Worm (Caenorhabditis elegans) whole organism, L4 larva: ENCODE measurements around the gene C17H11.4.

Experiments used
- F26F4.8 ChIP-seq: fragments of 200-800 bp; sonication (Bioruptor generic); conservative IDR thresholded peaks from 2 replicates; pipeline ENCODE4 v1.3.6; 2022; ENCODE audit warnings: missing genetic modification characterization, missing compliant biosample characterization
- Y105C5A.15 ChIP-seq: fragments of 200-800 bp; sonication (Bioruptor generic); IDR thresholded peaks from 2 replicates; pipeline ENCODE4 v1.3.6; 2022; ENCODE audit warnings: missing genetic modification characterization, missing compliant biosample characterization
- Y48G9A.11 ChIP-seq: fragments of 200-800 bp; sonication (Bioruptor generic); IDR thresholded peaks from 2 replicates; pipeline ENCODE4 v1.3.6; 2022; ENCODE audit warnings: missing genetic modification reagents, missing genetic modification characterization, missing compliant biosample characterization
- aha-1 ChIP-seq: fragments of 150-350 bp; peaks from one replicate; lab custom pipeline; 2014; ENCODE audit warnings: missing biosample characterization, missing genetic modification characterization
- aly-2 ChIP-seq: sonication (generic microtip); optimal IDR thresholded peaks from 2 replicates; lab custom pipeline; 2018; ENCODE audit warnings: missing biosample characterization, missing genetic modification characterization
- ceh-44 ChIP-seq: fragments of 200-800 bp; sonication (Bioruptor generic); IDR thresholded peaks from 2 replicates; pipeline ENCODE4 v1.3.6; 2022; ENCODE audit warnings: missing genetic modification reagents, missing genetic modification characterization, missing compliant biosample characterization
- cey-2 ChIP-seq: sonication (generic microtip); optimal IDR thresholded peaks from 3 replicates; lab custom pipeline; 2017; ENCODE audit warnings: missing genetic modification characterization, mild to moderate bottlenecking, missing compliant biosample characterization, antibody characterized with exemption, borderline replicate concordance; ENCODE audit not compliant: insufficient read depth
- ctbp-1 ChIP-seq: fragments of 200-800 bp; sonication (Bioruptor generic); IDR thresholded peaks from 2 replicates; pipeline ENCODE4 v1.3.6; 2022; ENCODE audit warnings: missing genetic modification reagents, missing genetic modification characterization, missing compliant biosample characterization
- daf-12 ChIP-seq: fragments of 150-350 bp; optimal IDR thresholded peaks from 2 replicates; lab custom pipeline; 2014; ENCODE audit warnings: missing biosample characterization, missing genetic modification reagents, missing genetic modification characterization
- daf-16 ChIP-seq, 3 experiments: sonication (generic microtip); optimal IDR thresholded peaks; 2 replicates each; lab custom pipeline; 2016 to 2017; ENCODE audit warnings: missing genetic modification characterization in 3 of 3, missing genetic modification reagents in 3 of 3, mild to moderate bottlenecking in 2 of 3, missing compliant biosample characterization in 2 of 3, missing biosample characterization in 1 of 3, moderate library complexity in 1 of 3
- daf-19 ChIP-seq: fragments of 200-800 bp; sonication (Bioruptor generic); conservative IDR thresholded peaks from 2 replicates; pipeline ENCODE4 v1.3.6; 2022; ENCODE audit warnings: missing genetic modification characterization, missing compliant biosample characterization
- dmd-6 ChIP-seq: fragments of 200-800 bp; sonication (Bioruptor generic); IDR thresholded peaks from 2 replicates; pipeline ENCODE4 v1.3.6; 2022; ENCODE audit warnings: missing genetic modification reagents, missing genetic modification characterization, missing compliant biosample characterization
- dve-1 ChIP-seq: sonication (generic microtip); optimal IDR thresholded peaks from 2 replicates; lab custom pipeline; 2017; ENCODE audit warnings: antibody characterized with exemption, mild to moderate bottlenecking, missing genetic modification characterization, missing compliant biosample characterization; ENCODE audit not compliant: insufficient read depth
- egl-27 ChIP-seq: sonication (generic microtip); optimal IDR thresholded peaks from 3 replicates; lab custom pipeline; 2017; ENCODE audit warnings: missing biosample characterization, missing genetic modification reagents, missing genetic modification characterization
- fkh-10 ChIP-seq: fragments of 150-350 bp; optimal IDR thresholded peaks from 2 replicates; lab custom pipeline; 2014; ENCODE audit warnings: missing biosample characterization, missing genetic modification reagents, missing genetic modification characterization
- fos-1 ChIP-seq: fragments of 150-350 bp; optimal IDR thresholded peaks from 2 replicates; lab custom pipeline; 2014; ENCODE audit warnings: missing biosample characterization, missing genetic modification characterization
- gei-8 ChIP-seq: fragments of 200-800 bp; sonication (Bioruptor generic); optimal IDR thresholded peaks from 2 replicates; lab custom pipeline; 2018; ENCODE audit warnings: mild to moderate bottlenecking, missing genetic modification characterization, missing compliant biosample characterization
- hlh-11 ChIP-seq: fragments of 200-800 bp; sonication (Bioruptor generic); optimal IDR thresholded peaks from 2 replicates; lab custom pipeline; 2018; ENCODE audit warnings: mild to moderate bottlenecking, missing genetic modification characterization, missing compliant biosample characterization
- hlh-30 ChIP-seq: sonication (generic microtip); optimal IDR thresholded peaks from 2 replicates; lab custom pipeline; 2017; ENCODE audit warnings: antibody characterized with exemption, mild to moderate bottlenecking, missing genetic modification characterization, missing compliant biosample characterization; ENCODE audit not compliant: insufficient read depth
- lin-15B ChIP-seq: fragments of 150-350 bp; sonication (generic microtip); optimal IDR thresholded peaks from 3 replicates; lab custom pipeline; 2014; ENCODE audit warnings: missing biosample characterization, missing genetic modification characterization
- lin-39 ChIP-seq: fragments of 150-350 bp; optimal IDR thresholded peaks from 2 replicates; lab custom pipeline; 2014; ENCODE audit warnings: missing biosample characterization, missing genetic modification reagents, missing genetic modification characterization
- madf-9 ChIP-seq: fragments of 200-800 bp; sonication (Bioruptor generic); conservative IDR thresholded peaks from 2 replicates; pipeline ENCODE4 v1.3.6; 2022; ENCODE audit warnings: missing genetic modification reagents, missing genetic modification characterization, missing compliant biosample characterization
- mdl-1 ChIP-seq, 2 experiments: fragments of 150-350 bp in 1 of 2; sonication (generic microtip) in 1 of 2; optimal IDR thresholded peaks; 2 replicates each; lab custom pipeline; 2014 to 2017; ENCODE audit warnings: missing biosample characterization in 2 of 2, missing genetic modification characterization in 2 of 2
- mxl-2 ChIP-seq: fragments of 200-800 bp; sonication (Bioruptor generic); conservative IDR thresholded peaks from 2 replicates; pipeline ENCODE4 v1.3.6; 2022; ENCODE audit warnings: missing genetic modification reagents, missing genetic modification characterization, missing compliant biosample characterization
- mxl-3 ChIP-seq: fragments of 200-800 bp; sonication (Bioruptor generic); optimal IDR thresholded peaks from 2 replicates; lab custom pipeline; 2018; ENCODE audit warnings: mild to moderate bottlenecking, missing genetic modification characterization, missing compliant biosample characterization
- nhr-237 ChIP-seq: sonication (generic microtip); optimal IDR thresholded peaks from 2 replicates; lab custom pipeline; 2017; ENCODE audit warnings: missing biosample characterization, missing genetic modification characterization
- nhr-25 ChIP-seq: sonication (generic microtip); optimal IDR thresholded peaks from 2 replicates; lab custom pipeline; 2017; ENCODE audit warnings: missing genetic modification characterization, mild to moderate bottlenecking, missing compliant biosample characterization, antibody characterized with exemption, moderate library complexity, borderline replicate concordance; ENCODE audit not compliant: insufficient read depth
- nhr-28 ChIP-seq: fragments of 150-350 bp; optimal IDR thresholded peaks from 2 replicates; lab custom pipeline; 2014; ENCODE audit warnings: missing biosample characterization, missing genetic modification characterization
- nhr-6 ChIP-seq: fragments of 150-350 bp; optimal IDR thresholded peaks from 2 replicates; lab custom pipeline; 2014; ENCODE audit warnings: missing biosample characterization, missing genetic modification characterization
- pha-4 ChIP-seq, 2 experiments: fragments of 150-350 bp in 1 of 2; fragments of 200-800 bp in 1 of 2; sonication (Bioruptor generic) in 1 of 2; IDR thresholded peaks in 1 of 2; optimal IDR thresholded peaks in 1 of 2; 2 replicates each; pipeline versions ENCODE4 v1.3.6 to Lab custom; 2014 to 2022; ENCODE audit warnings: missing genetic modification characterization in 2 of 2, missing genetic modification reagents in 2 of 2, missing biosample characterization in 1 of 2, missing compliant biosample characterization in 1 of 2
- pqm-1 ChIP-seq: sonication (generic microtip); optimal IDR thresholded peaks from 2 replicates; lab custom pipeline; 2017; ENCODE audit warnings: missing biosample characterization, missing genetic modification characterization
- sdz-12 ChIP-seq: fragments of 200-800 bp; sonication (Bioruptor generic); optimal IDR thresholded peaks from 2 replicates; lab custom pipeline; 2018; ENCODE audit warnings: mild to moderate bottlenecking, missing genetic modification characterization, missing compliant biosample characterization
- set-16 ChIP-seq: fragments of 200-800 bp; sonication (Bioruptor generic); IDR thresholded peaks from 2 replicates; pipeline ENCODE4 v1.3.6; 2022; ENCODE audit warnings: missing genetic modification reagents, missing genetic modification characterization, missing compliant biosample characterization
- skn-1 ChIP-seq: fragments of 150-350 bp; optimal IDR thresholded peaks from 2 replicates; lab custom pipeline; 2014; ENCODE audit warnings: missing biosample characterization, missing genetic modification characterization
- snpc-4 ChIP-seq: fragments of 150-350 bp; optimal IDR thresholded peaks from 2 replicates; lab custom pipeline; 2014; ENCODE audit warnings: missing biosample characterization, missing genetic modification characterization
- tag-97 ChIP-seq: fragments of 200-800 bp; sonication (Bioruptor generic); IDR thresholded peaks from 2 replicates; pipeline ENCODE4 v1.3.6; 2022; ENCODE audit warnings: missing genetic modification characterization, missing compliant biosample characterization
- tra-1 ChIP-seq: fragments of 200-800 bp; sonication (Bioruptor generic); IDR thresholded peaks from 2 replicates; pipeline ENCODE4 v1.3.6; 2022; ENCODE audit warnings: missing genetic modification reagents, missing genetic modification characterization, missing compliant biosample characterization
- unc-130 ChIP-seq: sonication (generic microtip); optimal IDR thresholded peaks from 2 replicates; lab custom pipeline; 2016; ENCODE audit warnings: missing genetic modification reagents, missing genetic modification characterization, missing compliant biosample characterization
- unc-39 ChIP-seq: sonication (generic microtip); optimal IDR thresholded peaks from 2 replicates; lab custom pipeline; 2017; ENCODE audit warnings: missing biosample characterization, missing genetic modification characterization
- unc-62 ChIP-seq, 3 experiments: fragments of 150-350 bp in 1 of 3; sonication (generic microtip); optimal IDR thresholded peaks in 2 of 3; peaks in 1 of 3; 1 replicate in 1 of 3; 2 replicates in 2 of 3; lab custom pipeline; 2014 to 2017; ENCODE audit warnings: missing biosample characterization in 3 of 3, missing genetic modification characterization in 3 of 3, missing genetic modification reagents in 3 of 3, missing genotype in 1 of 3
- zfp-2 ChIP-seq: sonication (generic microtip); optimal IDR thresholded peaks from 2 replicates; lab custom pipeline; 2016; ENCODE audit warnings: mild to moderate bottlenecking, missing genetic modification characterization, missing compliant biosample characterization
- ztf-11 ChIP-seq: fragments of 150-350 bp; optimal IDR thresholded peaks from 2 replicates; lab custom pipeline; 2014; ENCODE audit warnings: missing biosample characterization, missing genetic modification characterization

The C17H11.4 gene

ce11 chrX:8203684-8204083 is 22.2 kb upstream of the C17H11.4 start, which contains the start of gene C17H11.6:
Gene C17H11.6, minus strand, starts transcription at chrX:8203784.
- TF ChIP-seq cey-2 (tag; lab: Kevin White, UChicago) = no peak
- TF ChIP-seq sdz-12 (GFP tag; lab: Kevin White, UChicago) = no peak
- TF ChIP-seq lin-15B (tag; lab: Kevin White, UChicago) = no peak
- no peak for TF ChIP-seq mxl-2
- TF ChIP-seq Y48G9A.11 (GFP tag; lab: Robert Waterston, UW) = no peak
- TF ChIP-seq unc-130 (GFP tag; lab: Kevin White, UChicago) = no peak
- TF ChIP-seq aha-1 (tag; lab: Kevin White, UChicago) = no peak
- TF ChIP-seq daf-12 (tag; lab: Kevin White, UChicago) = no peak
- TF ChIP-seq fkh-10 (GFP tag; lab: Kevin White, UChicago) = no peak
- no peak for TF ChIP-seq unc-39 (tag; lab: Kevin White, UChicago)
- TF ChIP-seq nhr-6 (tag; lab: Kevin White, UChicago) = no peak
- no peak for TF ChIP-seq F26F4.8
- TF ChIP-seq nhr-237 (tag; lab: Kevin White, UChicago) = no peak
- no peak for TF ChIP-seq Y105C5A.15
- TF ChIP-seq ctbp-1 (GFP tag; lab: Robert Waterston, UW) = no peak
- no peak for TF ChIP-seq skn-1 (tag; lab: Kevin White, UChicago)
- TF ChIP-seq, all 104 proteins: peak for 0

ce11 chrX:8201210-8201609 is 19.8 kb upstream of the C17H11.4 start:
- TF ChIP-seq dve-1 (tag; lab: Kevin White, UChicago) (peak; percentile 10), aha-1 (tag; lab: Kevin White, UChicago) (peak; percentile 82), lin-39 (no peak), gei-8 (no peak), nhr-25 (peak; percentile 48), set-16 (GFP tag; lab: Robert Waterston, UW) (0 out of 2 replicates have a peak, but pooled peaks have one; percentile 11)

- TF ChIP-seq ceh-44 (GFP tag; lab: Robert Waterston, UW) (no peak), daf-19 (GFP tag; lab: Robert Waterston, UW) (no peak), gei-8 (no peak), ctbp-1 (GFP tag; lab: Robert Waterston, UW) (no peak), aly-2 (tag; lab: Kevin White, UChicago) (no peak), dve-1 (tag; lab: Kevin White, UChicago) (peak; percentile 2), nhr-28 (tag; lab: Kevin White, UChicago) (peak; percentile 23), madf-9 (GFP tag; lab: Robert Waterston, UW) (no peak), tag-97 (GFP tag; lab: Robert Waterston, UW) (no peak), zfp-2 (no peak), pha-4 (GFP tag; IDR thresholded peaks at IDR 0.05; lab: Robert Waterston, UW) (no peak), pha-4 (tag; optimal IDR thresholded peaks at IDR 0.05; lab: Kevin White, UChicago) (no peak), sdz-12 (GFP tag; lab: Kevin White, UChicago) (no peak), Y105C5A.15 (no peak), unc-62 (GFP tag; optimal IDR thresholded peaks at IDR 0.05 in 1 of 2; lab: Kevin White, UChicago) (peak in 1 of 2 experiments; percentile 17), unc-62 (tag; optimal IDR thresholded peaks at IDR 0.05; lab: Kevin White, UChicago) (no peak), snpc-4 (tag; lab: Kevin White, UChicago) (no peak)
Observed at ce11 chrX:8200206-8200605, 18.8 kb upstream of the C17H11.4 start.

- TF ChIP-seq dve-1 (tag; lab: Kevin White, UChicago) (peak; percentile 30), daf-16 (GFP tag; optimal IDR thresholded peaks at IDR 0.05; lab: Kevin White, UChicago) (no peak), daf-16 (tag; optimal IDR thresholded peaks at IDR 0.05; lab: Kevin White, UChicago) (peak; percentile 60), hlh-30 (peak; percentile 70), fos-1 (tag; lab: Kevin White, UChicago) (no peak), egl-27 (tag; lab: Kevin White, UChicago) (no peak), nhr-28 (tag; lab: Kevin White, UChicago) (peak; percentile 51), hlh-11 (tag; lab: Kevin White, UChicago) (peak; percentile 54), pqm-1 (tag; lab: Kevin White, UChicago) (peak; percentile 10), ztf-11 (tag; lab: Kevin White, UChicago) (no peak), mdl-1 (tag; optimal IDR thresholded peaks at IDR 0.05; lab: Kevin White, UChicago) (peak in 1 of 2 experiments; percentile 20), dmd-6 (peak; percentile 73), mxl-3 (GFP tag; lab: Kevin White, UChicago) (peak; percentile 46), tra-1 (GFP tag; lab: Robert Waterston, UW) (no peak)
Observed at ce11 chrX:8193213-8193612, 11.8 kb upstream of the C17H11.4 start.
